Worm (Caenorhabditis elegans) whole organism, young adult: Measurements from ENCODE around the gene H03G16.1.
A peak's percentile ranks its signal among the peaks of the same experiment; 100 is the strongest.

Experiments used
- B0019.2 ChIP-seq: fragments of 200-800 bp; sonication (Bioruptor generic); conservative IDR thresholded peaks from 2 replicates; pipeline ENCODE4 v1.3.6; 2022; ENCODE audit warnings: missing genetic modification reagents, missing genetic modification characterization, missing compliant biosample characterization
- B0035.1 ChIP-seq: sonication (generic microtip); optimal IDR thresholded peaks from 2 replicates; lab custom pipeline; 2016; ENCODE audit warnings: missing genetic modification characterization, mild to moderate bottlenecking, missing compliant biosample characterization, missing genotype, missing genetic modification reagents
- B0261.1 ChIP-seq: sonication (generic microtip); optimal IDR thresholded peaks from 2 replicates; lab custom pipeline; 2016; ENCODE audit warnings: mild to moderate bottlenecking, missing genetic modification characterization, moderate library complexity, missing compliant biosample characterization
- C06A6.2 ChIP-seq: fragments of 200-800 bp; sonication (Bioruptor generic); conservative IDR thresholded peaks from 2 replicates; pipeline ENCODE4 v1.3.6; 2022; ENCODE audit warnings: missing genetic modification characterization, missing compliant biosample characterization
- D2030.7 ChIP-seq: fragments of 200-800 bp; sonication (Bioruptor generic); IDR thresholded peaks from 2 replicates; pipeline ENCODE4 v1.3.6; 2022; ENCODE audit warnings: missing genetic modification reagents, missing genetic modification characterization, missing compliant biosample characterization
- F23B12.7 ChIP-seq: sonication (generic microtip); optimal IDR thresholded peaks from 2 replicates; lab custom pipeline; 2017; ENCODE audit warnings: missing genetic modification characterization, mild to moderate bottlenecking, missing compliant biosample characterization, antibody characterized with exemption, moderate library complexity; ENCODE audit not compliant: insufficient read depth
- F33H1.4 ChIP-seq: fragments of 200-800 bp; sonication (Bioruptor generic); IDR thresholded peaks from 2 replicates; pipeline ENCODE4 v1.3.6; 2022; ENCODE audit warnings: missing genetic modification reagents, missing genetic modification characterization, missing compliant biosample characterization
- F37B4.10 ChIP-seq: fragments of 200-800 bp; sonication (Bioruptor generic); IDR thresholded peaks from 2 replicates; pipeline ENCODE4 v1.3.6; 2022; ENCODE audit warnings: missing genetic modification characterization, missing compliant biosample characterization
- F49E8.2 ChIP-seq: sonication (generic microtip); optimal IDR thresholded peaks from 3 replicates; lab custom pipeline; 2017; ENCODE audit warnings: missing genetic modification characterization, mild to moderate bottlenecking, missing compliant biosample characterization, antibody characterized with exemption, moderate library complexity; ENCODE audit not compliant: insufficient read depth
- Y53G8AR.9 ChIP-seq: fragments of 200-800 bp; sonication (Bioruptor generic); conservative IDR thresholded peaks from 2 replicates; pipeline ENCODE4 v1.3.6; 2022; ENCODE audit warnings: missing genetic modification reagents, missing genetic modification characterization, missing compliant biosample characterization
- Y79H2A.3 ChIP-seq: fragments of 200-800 bp; sonication (Bioruptor generic); conservative IDR thresholded peaks from 2 replicates; pipeline ENCODE4 v1.3.6; 2022; ENCODE audit warnings: missing genetic modification reagents, missing genetic modification characterization, missing compliant biosample characterization
- ZK185.1 ChIP-seq: sonication (generic microtip); optimal IDR thresholded peaks from 2 replicates; lab custom pipeline; 2016; ENCODE audit warnings: mild to moderate bottlenecking, missing genetic modification characterization, missing compliant biosample characterization; ENCODE audit not compliant: poor library complexity, severe bottlenecking
- aptf-3 ChIP-seq: fragments of 200-800 bp; sonication (Bioruptor generic); IDR thresholded peaks from 2 replicates; pipeline ENCODE4 v1.3.6; 2022; ENCODE audit warnings: missing genetic modification characterization, missing compliant biosample characterization
- attf-5 ChIP-seq: fragments of 200-800 bp; sonication (Bioruptor generic); optimal IDR thresholded peaks from 2 replicates; lab custom pipeline; 2018; ENCODE audit warnings: mild to moderate bottlenecking, missing genetic modification characterization, missing compliant biosample characterization
- cebp-1 ChIP-seq, 2 experiments: fragments of 200-800 bp in 1 of 2; sonication (Bioruptor generic) in 1 of 2; sonication (generic microtip) in 1 of 2; IDR thresholded peaks in 1 of 2; optimal IDR thresholded peaks in 1 of 2; 2 replicates each; pipeline versions ENCODE4 v1.3.6 to Lab custom; 2017 to 2022; ENCODE audit warnings: missing compliant biosample characterization in 2 of 2, missing genetic modification characterization in 2 of 2, mild to moderate bottlenecking in 1 of 2, missing genetic modification reagents in 1 of 2, moderate library complexity in 1 of 2
- ceh-91 ChIP-seq: fragments of 200-800 bp; sonication (Bioruptor generic); IDR thresholded peaks from 2 replicates; pipeline ENCODE4 v1.3.6; 2022; ENCODE audit warnings: missing genetic modification reagents, missing genetic modification characterization, missing compliant biosample characterization
- chd-7 ChIP-seq: sonication (generic microtip); optimal IDR thresholded peaks from 2 replicates; lab custom pipeline; 2016; ENCODE audit warnings: mild to moderate bottlenecking, missing genetic modification characterization, moderate library complexity, missing compliant biosample characterization
- die-1 ChIP-seq: sonication (generic microtip); optimal IDR thresholded peaks from 2 replicates; lab custom pipeline; 2016; ENCODE audit warnings: missing genotype, mild to moderate bottlenecking, missing genetic modification characterization, missing compliant biosample characterization
- dox-1 ChIP-seq: fragments of 200-800 bp; sonication (Bioruptor generic); IDR thresholded peaks from 2 replicates; pipeline ENCODE4 v1.3.6; 2022; ENCODE audit warnings: missing genetic modification reagents, missing genetic modification characterization, missing compliant biosample characterization
- egl-18 ChIP-seq: fragments of 200-800 bp; sonication (Bioruptor generic); IDR thresholded peaks from 2 replicates; pipeline ENCODE4 v1.3.6; 2022; ENCODE audit warnings: missing genetic modification reagents, missing genetic modification characterization, missing compliant biosample characterization
- ekl-4 ChIP-seq: fragments of 200-800 bp; sonication (Bioruptor generic); IDR thresholded peaks from 2 replicates; pipeline ENCODE4 v1.3.6; 2022; ENCODE audit warnings: missing genetic modification reagents, missing genetic modification characterization, missing compliant biosample characterization
- fkh-3 ChIP-seq: sonication (generic microtip); optimal IDR thresholded peaks from 2 replicates; lab custom pipeline; 2016; ENCODE audit warnings: mild to moderate bottlenecking, missing genetic modification characterization, missing compliant biosample characterization
- hlh-26 ChIP-seq: fragments of 200-800 bp; sonication (Bioruptor generic); conservative IDR thresholded peaks from 2 replicates; pipeline ENCODE4 v1.3.6; 2022; ENCODE audit warnings: missing genetic modification reagents, missing genetic modification characterization, missing compliant biosample characterization
- hmg-20 ChIP-seq: fragments of 200-800 bp; sonication (Bioruptor generic); IDR thresholded peaks from 2 replicates; pipeline ENCODE4 v1.3.6; 2022; ENCODE audit warnings: missing genetic modification reagents, missing genetic modification characterization, missing compliant biosample characterization
- hrde-1 ChIP-seq: sonication (generic microtip); optimal IDR thresholded peaks from 2 replicates; lab custom pipeline; 2016; ENCODE audit warnings: missing genetic modification characterization, mild to moderate bottlenecking, missing compliant biosample characterization, moderate library complexity, missing genotype, missing genetic modification reagents, borderline replicate concordance
- hsf-1 ChIP-seq: fragments of 200-800 bp; sonication (Bioruptor generic); IDR thresholded peaks from 2 replicates; pipeline ENCODE4 v1.3.6; 2022; ENCODE audit warnings: missing genetic modification reagents, missing genetic modification characterization, missing compliant biosample characterization
- lsy-27 ChIP-seq: sonication (generic microtip); optimal IDR thresholded peaks from 2 replicates; lab custom pipeline; 2017; ENCODE audit warnings: missing genetic modification characterization, mild to moderate bottlenecking, missing compliant biosample characterization, antibody characterized with exemption, missing genotype, borderline replicate concordance; ENCODE audit not compliant: insufficient read depth
- madf-10 ChIP-seq: sonication (generic microtip); optimal IDR thresholded peaks from 2 replicates; lab custom pipeline; 2016; ENCODE audit warnings: mild to moderate bottlenecking, missing genetic modification characterization, missing compliant biosample characterization
- madf-8 ChIP-seq: fragments of 200-800 bp; sonication (Bioruptor generic); conservative IDR thresholded peaks from 2 replicates; pipeline ENCODE4 v1.3.6; 2022; ENCODE audit warnings: missing genetic modification reagents, missing genetic modification characterization, missing compliant biosample characterization
- nfya-1 ChIP-seq: sonication (generic microtip); optimal IDR thresholded peaks from 2 replicates; lab custom pipeline; 2017; ENCODE audit warnings: antibody characterized with exemption, missing compliant biosample characterization, missing genetic modification characterization, borderline replicate concordance; ENCODE audit not compliant: insufficient read depth
- nfyb-1 ChIP-seq: fragments of 200-800 bp; sonication (Bioruptor generic); IDR thresholded peaks from 2 replicates; pipeline ENCODE4 v1.3.6; 2022; ENCODE audit warnings: missing genetic modification reagents, missing genetic modification characterization, missing compliant biosample characterization
- nhr-120 ChIP-seq: fragments of 200-800 bp; sonication (Bioruptor generic); IDR thresholded peaks from 2 replicates; pipeline ENCODE4 v1.3.6; 2022; ENCODE audit warnings: missing genetic modification characterization, missing compliant biosample characterization
- nhr-27 ChIP-seq: fragments of 200-800 bp; sonication (Bioruptor generic); optimal IDR thresholded peaks from 2 replicates; lab custom pipeline; 2018; ENCODE audit warnings: mild to moderate bottlenecking, missing genetic modification characterization, moderate library complexity, missing compliant biosample characterization
- pbrm-1 ChIP-seq: fragments of 200-800 bp; sonication (Bioruptor generic); IDR thresholded peaks from 2 replicates; pipeline ENCODE4 v1.3.6; 2022; ENCODE audit warnings: missing genetic modification reagents, missing genetic modification characterization, missing compliant biosample characterization
- pha-4 ChIP-seq: fragments of 150-350 bp; sonication (generic microtip); optimal IDR thresholded peaks from 2 replicates; lab custom pipeline; 2014; ENCODE audit warnings: missing biosample characterization, missing genetic modification reagents, missing genetic modification characterization
- rcor-1 ChIP-seq: fragments of 200-800 bp; sonication (Bioruptor generic); IDR thresholded peaks from 2 replicates; pipeline ENCODE4 v1.3.6; 2022; ENCODE audit warnings: missing genetic modification reagents, missing genetic modification characterization, missing compliant biosample characterization
- repo-1 ChIP-seq: sonication (generic microtip); optimal IDR thresholded peaks from 2 replicates; lab custom pipeline; 2017; ENCODE audit warnings: mild to moderate bottlenecking, missing genetic modification characterization, missing compliant biosample characterization
- rpc-1 ChIP-seq, 2 experiments: fragments of 150-350 bp in 1 of 2; sonication (generic microtip) in 1 of 2; optimal IDR thresholded peaks; 2 replicates each; lab custom pipeline; 2014 to 2018; ENCODE audit warnings: missing biosample characterization in 1 of 2, missing genetic modification characterization in 1 of 2, missing genetic modification reagents in 1 of 2, missing genotype in 1 of 2
- sdz-38 ChIP-seq: sonication (generic microtip); optimal IDR thresholded peaks from 2 replicates; lab custom pipeline; 2016; ENCODE audit warnings: missing genotype, missing genetic modification characterization, missing compliant biosample characterization
- snpc-1.3 ChIP-seq: sonication (generic microtip); optimal IDR thresholded peaks from 2 replicates; lab custom pipeline; 2017; ENCODE audit warnings: missing genetic modification characterization, mild to moderate bottlenecking, missing compliant biosample characterization, antibody characterized with exemption, moderate library complexity, missing genotype, missing genetic modification reagents; ENCODE audit not compliant: insufficient read depth
- snpc-3.4 ChIP-seq: sonication (generic microtip); optimal IDR thresholded peaks from 2 replicates; lab custom pipeline; 2017; ENCODE audit warnings: missing genetic modification characterization, mild to moderate bottlenecking, missing compliant biosample characterization, antibody characterized with exemption, moderate library complexity, missing genotype, missing genetic modification reagents
- tlf-1 ChIP-seq: fragments of 200-800 bp; sonication (Bioruptor generic); optimal IDR thresholded peaks from 2 replicates; lab custom pipeline; 2018; ENCODE audit warnings: mild to moderate bottlenecking, missing genetic modification characterization, missing compliant biosample characterization
- unc-62 ChIP-seq: fragments of 150-350 bp; optimal IDR thresholded peaks from 2 replicates; lab custom pipeline; 2014; ENCODE audit warnings: missing biosample characterization, missing genetic modification reagents, missing genetic modification characterization
- zfh-2 ChIP-seq: fragments of 200-800 bp; sonication (Bioruptor generic); conservative IDR thresholded peaks from 2 replicates; pipeline ENCODE4 v1.3.6; 2022; ENCODE audit warnings: missing genetic modification reagents, missing genetic modification characterization, missing compliant biosample characterization
- zim-3 ChIP-seq: sonication (generic microtip); optimal IDR thresholded peaks from 2 replicates; lab custom pipeline; 2017; ENCODE audit warnings: mild to moderate bottlenecking, missing genetic modification characterization, moderate library complexity, missing compliant biosample characterization
- ztf-28 ChIP-seq: fragments of 200-800 bp; sonication (Bioruptor generic); IDR thresholded peaks from 2 replicates; pipeline ENCODE4 v1.3.6; 2022; ENCODE audit warnings: missing genetic modification reagents, missing genetic modification characterization, missing compliant biosample characterization

The H03G16.1 gene

ce11 chrX:15040552-15041080, 13.1 kb upstream of the H03G16.1 start, which contains the start of gene C18B12.4:
TSS of gene C18B12.4 (minus strand) at chrX:15040602.
- peak; percentile 55; the same call in 1 of the 2 replicates for TF ChIP-seq C06A6.2 (GFP tag; lab: Robert Waterston, UW)
- no peak for TF ChIP-seq Y79H2A.3
- TF ChIP-seq ceh-91 (GFP tag; lab: Robert Waterston, UW) = no peak
- TF ChIP-seq F49E8.2 (tag; lab: Kevin White, UChicago) = no peak
- TF ChIP-seq Y53G8AR.9 (GFP tag; lab: Robert Waterston, UW) = no peak; the same call in 1 of the 2 replicates
- TF ChIP-seq rpc-1 (optimal IDR thresholded peaks at IDR 0.05; lab: Kevin White, UChicago) = no peak
- TF ChIP-seq rpc-1 (tag; optimal IDR thresholded peaks at IDR 0.05; lab: Kevin White, UChicago) = no peak
- TF ChIP-seq die-1 (tag; lab: Kevin White, UChicago) = peak; percentile 27
- TF ChIP-seq fkh-3 (tag; lab: Kevin White, UChicago) = no peak
- peak; percentile 93 for TF ChIP-seq attf-5 (GFP tag; lab: Kevin White, UChicago)
- TF ChIP-seq nhr-120 (GFP tag; lab: Robert Waterston, UW) = 0 out of 2 replicates have a peak, but pooled peaks have one; percentile 29
- TF ChIP-seq lsy-27 (tag; lab: Kevin White, UChicago) = no peak
- TF ChIP-seq zfh-2 (GFP tag; lab: Robert Waterston, UW) = peak; percentile 98
- TF ChIP-seq B0261.1 (tag; lab: Kevin White, UChicago) = peak; percentile 6
- TF ChIP-seq F37B4.10 (GFP tag; lab: Robert Waterston, UW) = no peak
- TF ChIP-seq hlh-26 (GFP tag; lab: Robert Waterston, UW) = no peak
- TF ChIP-seq snpc-3.4 (tag; lab: Kevin White, UChicago) = no peak
- TF ChIP-seq nfya-1 = no peak
- no peak for TF ChIP-seq D2030.7 (GFP tag; lab: Robert Waterston, UW)
- peak; percentile 55 for TF ChIP-seq madf-8 (GFP tag; lab: Robert Waterston, UW)
- TF ChIP-seq dox-1 (GFP tag; lab: Robert Waterston, UW) = peak; percentile 92
- peak; percentile 66; the same call in 1 of the 2 replicates for TF ChIP-seq pbrm-1 (GFP tag; lab: Robert Waterston, UW)
- no peak for TF ChIP-seq ztf-28 (GFP tag; lab: Robert Waterston, UW)
- TF ChIP-seq B0035.1 (tag; lab: Kevin White, UChicago) = no peak
- no peak for TF ChIP-seq egl-18
- TF ChIP-seq F23B12.7 (tag; lab: Kevin White, UChicago) = peak; percentile 59
- no peak for TF ChIP-seq ekl-4 (GFP tag; lab: Robert Waterston, UW)
- peak; percentile 87 for TF ChIP-seq chd-7
- TF ChIP-seq unc-62 (GFP tag; lab: Kevin White, UChicago) = peak; percentile 31
- peak; percentile 75 for TF ChIP-seq rcor-1 (GFP tag; lab: Robert Waterston, UW)
- no peak for TF ChIP-seq zim-3
- TF ChIP-seq hsf-1 = no peak
- TF ChIP-seq ZK185.1 = peak; percentile 64
- TF ChIP-seq pha-4 = no peak
- no peak for TF ChIP-seq hrde-1 (tag; lab: Kevin White, UChicago)
- TF ChIP-seq nhr-27 (tag; lab: Kevin White, UChicago) = no peak
- no peak for TF ChIP-seq F33H1.4 (GFP tag; lab: Robert Waterston, UW)
- no peak for TF ChIP-seq hmg-20 (GFP tag; lab: Robert Waterston, UW)
- no peak for TF ChIP-seq aptf-3 (GFP tag; lab: Robert Waterston, UW)
- TF ChIP-seq madf-10 (tag; lab: Kevin White, UChicago) = peak; percentile 70
- TF ChIP-seq snpc-1.3 (tag; lab: Kevin White, UChicago) = no peak
- TF ChIP-seq B0019.2 (GFP tag; lab: Robert Waterston, UW) = no peak
- peak; percentile 83 for TF ChIP-seq cebp-1 (GFP tag; IDR thresholded peaks at IDR 0.05; lab: Robert Waterston, UW)
- peak; percentile 93 for TF ChIP-seq cebp-1 (tag; optimal IDR thresholded peaks at IDR 0.05; lab: Kevin White, UChicago)
- peak; percentile 37 for TF ChIP-seq tlf-1 (GFP tag; lab: Kevin White, UChicago)
- TF ChIP-seq repo-1 (tag; lab: Kevin White, UChicago) = peak; percentile 36
- no peak for TF ChIP-seq sdz-38 (tag; lab: Kevin White, UChicago)
- peak; percentile 87 for TF ChIP-seq nfyb-1 (GFP tag; lab: Robert Waterston, UW)
